Fruit fly (Drosophila melanogaster) whole organism, adult: Measurements from ENCODE around the gene MED30.

Source experiments
- CG11617 ChIP-seq: fragments of 200-800 bp; sonication (Bioruptor generic); optimal IDR thresholded peaks from 2 replicates; lab custom pipeline; 2017; ENCODE audit warnings: mild to moderate bottlenecking, missing biosample characterization, missing genetic modification reagents, missing genetic modification characterization
- CG12768 ChIP-seq: fragments of 200-800 bp; sonication (Bioruptor generic); optimal IDR thresholded peaks from 2 replicates; lab custom pipeline; 2017; ENCODE audit warnings: missing biosample characterization, missing genetic modification characterization, mild to moderate bottlenecking, moderate library complexity, missing genetic modification reagents
- CG1620 ChIP-seq: fragments of 200-800 bp; sonication (Bioruptor generic); optimal IDR thresholded peaks from 2 replicates; lab custom pipeline; 2016; ENCODE audit warnings: missing biosample characterization, missing genetic modification characterization
- CG5204 ChIP-seq: fragments of 200-800 bp; sonication (Bioruptor generic); optimal IDR thresholded peaks from 2 replicates; lab custom pipeline; 2016; ENCODE audit warnings: missing biosample characterization, missing genetic modification characterization
- Crg-1 ChIP-seq: fragments of 200-800 bp; sonication (Bioruptor generic); optimal IDR thresholded peaks from 2 replicates; lab custom pipeline; 2016; ENCODE audit warnings: missing biosample characterization, missing genetic modification characterization
- cnc ChIP-seq, 2 experiments: fragments of >200 bp; optimal IDR thresholded peaks; 2 replicates each; lab custom pipeline; 2017
- kay ChIP-seq: fragments of 200-800 bp; sonication (Bioruptor generic); peaks from one replicate; lab custom pipeline; 2016; ENCODE audit warnings: missing biosample characterization, missing genetic modification characterization, borderline replicate concordance
- toe ChIP-seq: fragments of 200-800 bp; sonication (Bioruptor generic); optimal IDR thresholded peaks from 2 replicates; lab custom pipeline; 2016; ENCODE audit warnings: missing biosample characterization, missing genetic modification characterization

DNA sequence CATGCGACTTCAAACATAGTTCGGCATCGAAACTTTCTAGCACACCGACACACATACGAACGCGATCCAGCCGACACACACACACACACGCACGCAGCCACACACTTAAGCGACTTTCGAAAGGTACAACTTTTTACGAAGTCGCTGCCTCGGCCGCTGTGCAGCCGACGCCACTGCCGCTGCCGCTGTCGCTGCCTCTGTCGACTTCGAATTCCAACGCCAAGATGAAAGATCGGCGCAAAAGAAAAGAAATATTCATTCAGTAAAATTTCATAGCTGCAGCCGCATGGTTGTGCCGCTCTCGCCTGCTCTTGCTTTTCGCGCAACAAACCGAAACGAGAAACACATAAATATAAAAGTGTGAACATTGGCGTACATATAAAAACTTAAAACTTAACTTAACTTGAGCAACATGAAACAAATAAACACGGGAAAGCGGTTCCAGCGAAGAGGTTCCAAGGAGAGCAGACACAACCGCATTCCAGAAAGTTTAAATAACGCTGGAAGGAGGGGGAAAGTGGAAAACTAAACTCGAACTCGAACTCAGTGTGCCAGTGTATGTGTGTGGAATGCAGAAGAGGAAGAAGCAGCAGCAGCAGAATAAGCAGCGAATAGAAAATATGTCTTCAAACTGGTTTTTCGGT is 14.3 kb downstream of the MED30 start:
- TF ChIP-seq kay (GFP tag; lab: Kevin White, UChicago), result no peak
- no peak for TF ChIP-seq CG1620 (GFP tag; lab: Kevin White, UChicago)
- TF ChIP-seq Crg-1 (GFP tag; lab: Kevin White, UChicago), result no peak
- TF ChIP-seq toe (GFP tag; lab: Kevin White, UChicago), result no peak
- TF ChIP-seq CG5204 (GFP tag; lab: Kevin White, UChicago), result no peak
- TF ChIP-seq cnc (optimal IDR thresholded peaks at IDR 0.05; lab: Kevin White, UChicago), result no peak
- TF ChIP-seq CG12768 (GFP tag; lab: Kevin White, UChicago), result no peak
- TF ChIP-seq CG11617 (GFP tag; lab: Kevin White, UChicago), result no peak
